Worm (Caenorhabditis elegans): ENCODE data around the gene nep-1.

Gene nep-1

ce11 chrII:11690868-11691267 is 33.9 kb upstream of the nep-1 start:
- TF ChIP-seq dpl-1 (GFP tag; optimal IDR thresholded peaks at IDR 0.05) = no peak
- TF ChIP-seq set-16 (GFP tag; IDR thresholded peaks at IDR 0.05) = peak; percentile 38
- peak; percentile 81; the same call in 1 of the 2 replicates for TF ChIP-seq D1046.2 (GFP tag; IDR thresholded peaks at IDR 0.05)
- peak; percentile 48 for TF ChIP-seq aly-2 (tag; optimal IDR thresholded peaks at IDR 0.05)
- TF ChIP-seq mxl-3 (GFP tag; optimal IDR thresholded peaks at IDR 0.05) = no peak
- no peak for TF ChIP-seq ceh-82 (tag; optimal IDR thresholded peaks at IDR 0.05)
- 0 out of 2 replicates have a peak, but pooled peaks have one; percentile 16 for TF ChIP-seq ctbp-1 (GFP tag; IDR thresholded peaks at IDR 0.05)
- no peak for TF ChIP-seq lin-29 (GFP tag; IDR thresholded peaks at IDR 0.05)
- TF ChIP-seq unc-62 (GFP tag; optimal IDR thresholded peaks at IDR 0.05 in 1 of 2) = peak in 1 of 2 experiments; percentile 56
- no peak for TF ChIP-seq unc-62 (tag; optimal IDR thresholded peaks at IDR 0.05)

DNA sequence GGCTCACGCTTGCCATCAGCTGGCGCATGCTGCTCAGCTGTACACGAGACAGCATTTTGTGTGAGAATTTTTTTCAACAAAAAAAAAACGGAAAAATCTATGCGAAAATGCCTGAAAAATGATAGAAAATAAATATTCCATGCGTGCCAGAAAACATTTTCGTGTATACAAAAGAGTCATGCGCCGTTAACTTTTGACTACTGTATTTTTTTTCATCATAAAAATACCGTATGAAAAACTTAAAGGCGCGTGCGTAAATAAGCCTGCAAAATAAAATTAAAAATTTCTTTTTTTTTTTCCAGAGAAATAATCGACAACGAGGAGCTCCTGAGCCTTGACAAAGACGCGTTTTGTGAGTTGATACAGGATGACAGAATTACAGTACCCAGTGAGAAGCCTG is 33.0 kb upstream of the nep-1 start:
- TF ChIP-seq ceh-44 (GFP tag; IDR thresholded peaks at IDR 0.05) = no peak
- no peak for TF ChIP-seq snpc-4 (tag; optimal IDR thresholded peaks at IDR 0.05)
- no peak for TF ChIP-seq daf-19 (GFP tag; conservative IDR thresholded peaks at IDR 0.05)
- no peak for TF ChIP-seq nhr-10 (tag; optimal IDR thresholded peaks at IDR 0.05)
- no peak for TF ChIP-seq ceh-28 (tag; optimal IDR thresholded peaks at IDR 0.05)
- no peak for TF ChIP-seq gei-8 (GFP tag; optimal IDR thresholded peaks at IDR 0.05)
- no peak for TF ChIP-seq fos-1 (tag; optimal IDR thresholded peaks at IDR 0.05)
- no peak for TF ChIP-seq ztf-7 (tag; optimal IDR thresholded peaks at IDR 0.05)
- no peak for TF ChIP-seq daf-12 (tag; optimal IDR thresholded peaks at IDR 0.05)

DNA sequence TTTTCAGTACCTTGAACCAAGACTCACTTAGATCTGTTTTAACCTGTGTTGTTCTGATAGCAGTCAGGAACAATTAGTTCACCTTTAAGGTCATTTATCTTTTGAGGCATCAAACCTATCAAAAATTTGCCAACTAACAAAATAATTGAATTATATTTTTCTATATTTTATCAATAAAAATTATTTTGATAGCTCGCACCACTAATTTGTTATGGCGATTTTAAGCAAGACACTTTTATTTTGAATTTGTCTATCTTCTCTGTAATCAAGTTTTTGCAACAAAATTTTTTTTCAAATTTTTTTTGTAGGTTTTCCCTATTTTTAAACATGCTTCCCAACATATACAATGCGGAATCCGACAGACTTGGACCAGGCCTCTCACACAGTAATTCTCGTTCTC is 31.7 kb upstream of the nep-1 start, which contains the start of gene kel-1:
Gene kel-1 (plus strand): TSS at position 301 of the 400 bp plus-strand sequence.
- TF ChIP-seq nhr-111 (GFP tag; optimal IDR thresholded peaks at IDR 0.05) (no peak), R02D3.7 (tag; optimal IDR thresholded peaks at IDR 0.05) (no peak), fkh-10 (GFP tag; optimal IDR thresholded peaks at IDR 0.05) (no peak), nhr-102 (tag; optimal IDR thresholded peaks at IDR 0.05) (no peak), nhr-25 (tag; optimal IDR thresholded peaks at IDR 0.05; ENCODE audit: borderline replicate concordance, insufficient read depth) (no peak), D1046.2 (GFP tag; IDR thresholded peaks at IDR 0.05) (no peak), dmd-6 (GFP tag; IDR thresholded peaks at IDR 0.05) (no peak), tra-1 (GFP tag; IDR thresholded peaks at IDR 0.05) (no peak)

DNA sequence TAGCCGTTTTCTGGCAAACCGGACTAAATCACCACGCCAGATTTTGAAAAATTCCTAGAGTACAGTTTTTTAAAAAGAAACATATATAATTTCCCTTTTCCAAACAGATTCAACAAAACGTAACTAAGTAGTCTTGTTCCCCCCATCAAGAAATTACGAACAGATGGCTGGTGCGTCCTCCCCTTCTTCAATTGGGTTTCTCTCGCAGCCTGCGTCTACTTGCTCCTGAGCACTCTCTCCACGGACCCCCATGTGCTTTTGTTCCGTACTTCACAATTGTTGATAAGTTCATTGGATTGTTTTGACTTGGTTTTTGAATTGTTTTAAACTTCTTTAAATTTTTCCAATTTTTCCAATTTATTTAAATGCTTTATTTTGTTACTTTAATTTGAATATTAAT is 31.0 kb upstream of the nep-1 start:
- TF ChIP-seq dmd-6 (GFP tag; IDR thresholded peaks at IDR 0.05) = no peak
- TF ChIP-seq hmg-1.1 (GFP tag; IDR thresholded peaks at IDR 0.05) = 0 out of 2 replicates have a peak, but pooled peaks have one; percentile 19
- TF ChIP-seq nhr-42 (GFP tag; IDR thresholded peaks at IDR 0.05) = no peak
- no peak for TF ChIP-seq ceh-28 (tag; optimal IDR thresholded peaks at IDR 0.05)
- TF ChIP-seq pqm-1 (tag; optimal IDR thresholded peaks at IDR 0.05) = no peak
- peak; percentile 40 for TF ChIP-seq hlh-30 (tag; optimal IDR thresholded peaks at IDR 0.05; ENCODE audit: insufficient read depth)
- peak; percentile 3 for TF ChIP-seq mes-2 (tag; optimal IDR thresholded peaks at IDR 0.05; ENCODE audit: poor library complexity, severe bottlenecking)
- peak in 1 of 2 experiments; percentile 11 for TF ChIP-seq mdl-1 (tag; optimal IDR thresholded peaks at IDR 0.05)
- TF ChIP-seq ces-1 (GFP tag; optimal IDR thresholded peaks at IDR 0.05) = no peak
- no peak for TF ChIP-seq jun-1 (tag; optimal IDR thresholded peaks at IDR 0.05)
- TF ChIP-seq hlh-11 (tag; optimal IDR thresholded peaks at IDR 0.05) = no peak

- no peak for TF ChIP-seq skn-1 (tag; optimal IDR thresholded peaks at IDR 0.05)
- no peak for TF ChIP-seq attf-4 (tag; optimal IDR thresholded peaks at IDR 0.05)
- no peak for TF ChIP-seq lin-13 (GFP tag; optimal IDR thresholded peaks at IDR 0.05)
- no peak for TF ChIP-seq unc-130 (GFP tag; optimal IDR thresholded peaks at IDR 0.05)
- TF ChIP-seq rbr-2 (tag; optimal IDR thresholded peaks at IDR 0.05) = no peak
- no peak for TF ChIP-seq php-3 (GFP tag; IDR thresholded peaks at IDR 0.05)
- TF ChIP-seq fos-1 (tag; optimal IDR thresholded peaks at IDR 0.05) = no peak
- TF ChIP-seq F26F4.8 (GFP tag; conservative IDR thresholded peaks at IDR 0.05) = no peak
- TF ChIP-seq zfp-3 (GFP tag; conservative IDR thresholded peaks at IDR 0.05) = no peak
- no peak for TF ChIP-seq lir-3 (tag; optimal IDR thresholded peaks at IDR 0.05)
- no peak for TF ChIP-seq Y5F2A.4 (GFP tag; optimal IDR thresholded peaks at IDR 0.05)
- TF ChIP-seq daf-8 (GFP tag; IDR thresholded peaks at IDR 0.05) = no peak
- no peak for TF ChIP-seq snpc-1.2 (GFP tag; IDR thresholded peaks at IDR 0.05)
- TF ChIP-seq ceh-82 (tag; optimal IDR thresholded peaks at IDR 0.05) = no peak
These were observed 28.2 kb upstream of the nep-1 start, which contains the start of gene C47D12.5 for ce11 chrII:11685177-11685576. TSS of gene C47D12.5 (minus strand) at chrII:11685277.
